Worm (Caenorhabditis elegans) whole organism, L1 larva: ENCODE data around the gene Y75B12B.3.

Experiments
- Y116A8C.19 ChIP-seq: sonication (generic microtip); optimal IDR thresholded peaks from 2 replicates; lab custom pipeline; 2016; ENCODE audit warnings: missing compliant biosample characterization, missing genetic modification characterization, borderline replicate concordance
- aha-1 ChIP-seq: fragments of 150-350 bp; optimal IDR thresholded peaks from 2 replicates; lab custom pipeline; 2014; ENCODE audit warnings: missing biosample characterization, missing genetic modification characterization
- lsy-2 ChIP-seq, 2 experiments: fragments of 150-350 bp; optimal IDR thresholded peaks; 2 replicates each; lab custom pipeline; 2014; ENCODE audit warnings: missing biosample characterization in 2 of 2, missing genetic modification characterization in 2 of 2
- mdl-1 ChIP-seq, 2 experiments: fragments of 150-350 bp; optimal IDR thresholded peaks; 2 replicates each; lab custom pipeline; 2014 to 2017; ENCODE audit warnings: missing biosample characterization in 2 of 2, missing genetic modification characterization in 2 of 2, inconsistent platforms in 1 of 2
- nhr-20 ChIP-seq: sonication (generic microtip); optimal IDR thresholded peaks from 2 replicates; lab custom pipeline; 2016; ENCODE audit warnings: mild to moderate bottlenecking, missing genetic modification characterization, missing compliant biosample characterization
- nhr-237 ChIP-seq: fragments of 150-350 bp; optimal IDR thresholded peaks from 2 replicates; lab custom pipeline; 2014; ENCODE audit warnings: missing biosample characterization, missing genetic modification characterization
- nhr-71 ChIP-seq: sonication (generic microtip); optimal IDR thresholded peaks from 2 replicates; lab custom pipeline; 2016; ENCODE audit warnings: mild to moderate bottlenecking, missing genetic modification characterization, moderate library complexity, missing compliant biosample characterization
- pqm-1 ChIP-seq: sonication (generic microtip); optimal IDR thresholded peaks from 3 replicates; lab custom pipeline; 2017; ENCODE audit warnings: missing biosample characterization, missing genetic modification characterization
- zag-1 ChIP-seq: fragments of 150-350 bp; optimal IDR thresholded peaks from 2 replicates; lab custom pipeline; 2014; ENCODE audit warnings: missing biosample characterization, missing genetic modification characterization

ce11 chrV:15230243-15230642 is 44.2 kb upstream of the Y75B12B.3 start, which contains the start of gene srw-15:
- TF ChIP-seq nhr-71 (tag; lab: Kevin White, UChicago) (no peak), nhr-20 (tag; lab: Kevin White, UChicago) (no peak), mdl-1 (tag; optimal IDR thresholded peaks at IDR 0.05; lab: Kevin White, UChicago) (no peak), zag-1 (tag; lab: Kevin White, UChicago) (no peak), lsy-2 (tag; optimal IDR thresholded peaks at IDR 0.05; lab: Kevin White, UChicago) (no peak), Y116A8C.19 (tag; lab: Kevin White, UChicago) (no peak), nhr-237 (no peak), pqm-1 (no peak), aha-1 (no peak)
